Worm (Caenorhabditis elegans) whole organism, late embryonic: ENCODE results near the gene Y48A6B.14.
"Not testable (repeated sequence)": the region's sequence is repeated elsewhere in the genome, so short reads cannot be mapped to it uniquely, and the experiment has no call there.

ENCODE experiments used
- C38D4.7 ChIP-seq: fragments of 200-800 bp; sonication (Bioruptor generic); optimal IDR thresholded peaks from 2 replicates; lab custom pipeline; 2018; ENCODE audit warnings: mild to moderate bottlenecking, missing genetic modification characterization, moderate library complexity, missing compliant biosample characterization
- F13H6.1 ChIP-seq: sonication (generic microtip); optimal IDR thresholded peaks from 2 replicates; lab custom pipeline; 2016; ENCODE audit warnings: missing genetic modification characterization, missing compliant biosample characterization
- K09A11.1 ChIP-seq: sonication (generic microtip); optimal IDR thresholded peaks from 2 replicates; lab custom pipeline; 2017; ENCODE audit warnings: antibody characterized with exemption, mild to moderate bottlenecking, missing genetic modification characterization, missing compliant biosample characterization; ENCODE audit not compliant: insufficient read depth
- T23F11.4 ChIP-seq: fragments of 200-800 bp; sonication (Bioruptor generic); optimal IDR thresholded peaks from 2 replicates; lab custom pipeline; 2018; ENCODE audit warnings: mild to moderate bottlenecking, missing genetic modification characterization, missing compliant biosample characterization
- Y22D7AL.16 ChIP-seq: sonication (generic microtip); optimal IDR thresholded peaks from 2 replicates; lab custom pipeline; 2016; ENCODE audit warnings: missing genetic modification characterization, missing compliant biosample characterization
- ama-1 ChIP-seq: fragments of 150-350 bp; optimal IDR thresholded peaks from 2 replicates; lab custom pipeline; 2014
- ceh-24 ChIP-seq: sonication (generic microtip); optimal IDR thresholded peaks from 2 replicates; lab custom pipeline; 2016; ENCODE audit warnings: mild to moderate bottlenecking, missing genetic modification characterization, missing compliant biosample characterization
- ceh-31 ChIP-seq: sonication (generic microtip); optimal IDR thresholded peaks from 2 replicates; lab custom pipeline; 2016; ENCODE audit warnings: missing genetic modification characterization, missing compliant biosample characterization
- ceh-45 ChIP-seq: fragments of 200-800 bp; sonication (Bioruptor generic); IDR thresholded peaks from 2 replicates; pipeline ENCODE4 v1.3.6; 2022; ENCODE audit warnings: missing genetic modification reagents, missing genetic modification characterization, missing compliant biosample characterization
- ceh-6 ChIP-seq: fragments of 200-800 bp; sonication (Bioruptor generic); optimal IDR thresholded peaks from 2 replicates; lab custom pipeline; 2018; ENCODE audit warnings: mild to moderate bottlenecking, missing genetic modification characterization, missing compliant biosample characterization
- che-1 ChIP-seq: sonication (generic microtip); optimal IDR thresholded peaks from 2 replicates; lab custom pipeline; 2016; ENCODE audit warnings: mild to moderate bottlenecking, missing genetic modification characterization, missing compliant biosample characterization
- dmd-4 ChIP-seq: sonication (generic microtip); optimal IDR thresholded peaks from 2 replicates; lab custom pipeline; 2016; ENCODE audit warnings: borderline replicate concordance, missing genetic modification characterization, missing compliant biosample characterization
- dve-1 ChIP-seq: sonication (generic microtip); optimal IDR thresholded peaks from 2 replicates; lab custom pipeline; 2017; ENCODE audit warnings: antibody characterized with exemption, mild to moderate bottlenecking, missing genetic modification characterization, missing compliant biosample characterization
- elt-2 ChIP-seq: sonication (generic microtip); optimal IDR thresholded peaks from 2 replicates; lab custom pipeline; 2016; ENCODE audit warnings: missing genetic modification reagents, missing genetic modification characterization, missing compliant biosample characterization
- ets-4 ChIP-seq: sonication (generic microtip); optimal IDR thresholded peaks from 2 replicates; lab custom pipeline; 2016; ENCODE audit warnings: missing genetic modification characterization, missing compliant biosample characterization
- hlh-30 ChIP-seq: sonication (generic microtip); optimal IDR thresholded peaks from 2 replicates; lab custom pipeline; 2017; ENCODE audit warnings: antibody characterized with exemption, missing genetic modification characterization, missing compliant biosample characterization; ENCODE audit not compliant: insufficient read depth
- lim-6 ChIP-seq: sonication (generic microtip); optimal IDR thresholded peaks from 2 replicates; lab custom pipeline; 2016; ENCODE audit warnings: missing genetic modification characterization, missing compliant biosample characterization
- lin-11 ChIP-seq: fragments of 200-800 bp; sonication (Bioruptor generic); optimal IDR thresholded peaks from 2 replicates; lab custom pipeline; 2018; ENCODE audit warnings: mild to moderate bottlenecking, missing genetic modification characterization, missing compliant biosample characterization
- madf-2 ChIP-seq: sonication (generic microtip); optimal IDR thresholded peaks from 2 replicates; lab custom pipeline; 2017; ENCODE audit warnings: missing genetic modification characterization, missing compliant biosample characterization
- nfya-1 ChIP-seq: sonication (generic microtip); optimal IDR thresholded peaks from 2 replicates; lab custom pipeline; 2017; ENCODE audit warnings: missing genetic modification characterization, mild to moderate bottlenecking, missing compliant biosample characterization, antibody characterized with exemption, moderate library complexity
- npax-4 ChIP-seq: sonication (generic microtip); optimal IDR thresholded peaks from 2 replicates; lab custom pipeline; 2016; ENCODE audit warnings: missing genetic modification characterization, missing compliant biosample characterization
- pax-1 ChIP-seq: fragments of 150-350 bp; optimal IDR thresholded peaks from 2 replicates; lab custom pipeline; 2014; ENCODE audit warnings: missing biosample characterization, missing genetic modification characterization
- pha-2 ChIP-seq: sonication (generic microtip); optimal IDR thresholded peaks from 2 replicates; lab custom pipeline; 2017; ENCODE audit warnings: mild to moderate bottlenecking, missing genetic modification characterization, missing compliant biosample characterization
- pha-4 ChIP-seq: fragments of 150-350 bp; optimal IDR thresholded peaks from 2 replicates; lab custom pipeline; 2018; ENCODE audit warnings: missing biosample characterization, missing genetic modification reagents, missing genetic modification characterization
- pqm-1 ChIP-seq: sonication (generic microtip); optimal IDR thresholded peaks from 2 replicates; lab custom pipeline; 2016; ENCODE audit warnings: missing genetic modification characterization, missing compliant biosample characterization
- pros-1 ChIP-seq: fragments of 150-350 bp; optimal IDR thresholded peaks from 2 replicates; lab custom pipeline; 2014; ENCODE audit warnings: missing biosample characterization, missing genetic modification reagents, missing genetic modification characterization
- syd-9 ChIP-seq: sonication (generic microtip); optimal IDR thresholded peaks from 2 replicates; lab custom pipeline; 2016; ENCODE audit warnings: mild to moderate bottlenecking, missing genetic modification characterization, moderate library complexity, missing compliant biosample characterization
- tbx-2 ChIP-seq: sonication (generic microtip); optimal IDR thresholded peaks from 2 replicates; lab custom pipeline; 2016; ENCODE audit warnings: missing genetic modification characterization, missing compliant biosample characterization
- unc-3 ChIP-seq, 2 experiments: fragments of 200-800 bp in 1 of 2; sonication (Bioruptor generic) in 1 of 2; sonication (generic microtip) in 1 of 2; conservative IDR thresholded peaks in 1 of 2; optimal IDR thresholded peaks in 1 of 2; 2 replicates each; pipeline versions ENCODE4 v1.3.6 to Lab custom; 2016 to 2022; ENCODE audit warnings: missing compliant biosample characterization in 2 of 2, missing genetic modification characterization in 2 of 2, missing genetic modification reagents in 1 of 2
- unc-42 ChIP-seq: sonication (generic microtip); optimal IDR thresholded peaks from 2 replicates; lab custom pipeline; 2016; ENCODE audit warnings: missing genotype, missing genetic modification characterization, missing compliant biosample characterization
- unc-55 ChIP-seq: sonication (generic microtip); optimal IDR thresholded peaks from 2 replicates; lab custom pipeline; 2017; ENCODE audit warnings: missing biosample characterization, missing genetic modification reagents, missing genetic modification characterization
- unc-86 ChIP-seq: sonication (generic microtip); optimal IDR thresholded peaks from 2 replicates; lab custom pipeline; 2016; ENCODE audit warnings: missing genetic modification characterization, missing compliant biosample characterization
- zip-5 ChIP-seq: sonication (generic microtip); optimal IDR thresholded peaks from 2 replicates; lab custom pipeline; 2016; ENCODE audit warnings: missing genetic modification characterization, missing compliant biosample characterization
- ztf-16 ChIP-seq: sonication (generic microtip); optimal IDR thresholded peaks from 2 replicates; lab custom pipeline; 2017; ENCODE audit warnings: missing genetic modification characterization, missing compliant biosample characterization

The Y48A6B.14 gene

DNA sequence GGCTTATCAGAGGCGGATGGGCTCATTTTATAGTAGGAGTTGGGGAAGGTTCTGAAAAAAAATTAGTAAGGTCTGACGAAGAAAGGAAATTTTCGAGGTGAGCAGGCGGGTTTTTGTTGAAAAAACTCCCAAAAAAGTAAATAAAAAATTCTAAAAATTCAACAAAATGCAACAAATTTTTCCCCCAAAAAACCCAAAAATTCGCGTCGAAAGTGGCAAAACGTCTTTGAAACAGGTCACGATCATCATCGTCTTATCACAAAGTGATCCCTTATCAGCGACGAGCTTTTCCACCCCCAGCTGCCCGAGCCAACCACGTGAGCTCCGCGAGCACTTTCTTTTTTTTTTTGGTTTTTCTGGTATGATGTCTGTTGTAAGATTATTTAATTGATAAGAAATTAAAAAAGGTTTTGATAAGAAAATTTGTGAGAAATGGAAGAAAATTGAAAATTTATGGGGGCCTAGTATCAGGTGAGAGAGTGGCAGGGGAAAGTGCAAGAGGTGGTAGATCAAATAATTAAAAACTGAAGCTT, 4.8 kb upstream of the Y48A6B.14 start, which contains the start of gene Y48A6B.7:
Y48A6B.7 (minus strand) TSS at position 51 of the 533 bp plus-strand sequence.
- TF ChIP-seq pqm-1 (tag; lab: Kevin White, UChicago) (peak; percentile 62), dmd-4 (tag; lab: Kevin White, UChicago) (no peak), elt-2 (tag; lab: Kevin White, UChicago) (peak; percentile 58)

DNA sequence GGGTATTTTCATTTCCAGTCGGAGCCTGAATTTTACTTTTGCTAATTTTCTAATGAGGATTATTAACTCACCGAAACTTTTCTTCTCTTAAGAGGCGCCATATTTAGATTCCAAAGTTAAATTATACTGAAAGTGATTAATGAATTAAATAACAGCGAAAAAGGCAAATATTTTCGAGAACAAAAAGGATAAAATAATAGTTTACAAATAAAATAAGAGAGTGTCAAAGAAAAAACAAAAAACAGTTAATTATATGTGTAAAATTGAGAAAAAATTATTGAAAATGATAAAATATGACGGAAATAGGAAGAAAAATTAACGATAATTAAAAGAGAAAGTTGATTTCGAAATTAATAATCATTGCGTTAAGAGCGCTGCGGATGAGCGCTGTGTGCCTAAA, 2.1 kb upstream of the Y48A6B.14 start, which contains the start of gene Y48A6B.8:
Y48A6B.8 (minus strand) TSS at position 101 of the 400 bp plus-strand sequence.
- TF ChIP-seq madf-2, F13H6.1, lin-11 (tag; lab: Kevin White, UChicago): not testable (repeated sequence)
- TF ChIP-seq, all 69 proteins: peak for 0; not testable (repeated sequence) for 69

- no peak for TF ChIP-seq ceh-45 (GFP tag; lab: Robert Waterston, UW)
- TF ChIP-seq tbx-2 (tag; lab: Kevin White, UChicago) = no peak
- TF ChIP-seq ceh-24 (tag; lab: Kevin White, UChicago) = no peak
- no peak for TF ChIP-seq Y22D7AL.16 (tag; lab: Kevin White, UChicago)
- TF ChIP-seq nfya-1 (tag; lab: Kevin White, UChicago) = no peak
- TF ChIP-seq F13H6.1 (tag; lab: Kevin White, UChicago) = no peak
- TF ChIP-seq pha-2 = no peak
- TF ChIP-seq ztf-16 (tag; lab: Kevin White, UChicago) = no peak
- TF ChIP-seq lim-6 (tag; lab: Kevin White, UChicago) = no peak
- no peak for TF ChIP-seq K09A11.1
Measured at ce11 chrIII:11032872-11033271, 1.5 kb downstream of the Y48A6B.14 start, which contains the start of gene Y48A6B.9. Y48A6B.9 (plus strand) TSS chrIII:11033172.

- TF ChIP-seq unc-86 (tag; lab: Kevin White, UChicago) = peak; percentile 1
- TF ChIP-seq lin-11 (tag; lab: Kevin White, UChicago) = no peak
- peak; percentile 6 for TF ChIP-seq unc-42 (tag; lab: Kevin White, UChicago)
- no peak for TF ChIP-seq syd-9 (tag; lab: Kevin White, UChicago)
- TF ChIP-seq ceh-6 (GFP tag; lab: Kevin White, UChicago) = no peak
- TF ChIP-seq unc-55 (GFP tag; lab: Kevin White, UChicago) = peak; percentile 48
- peak; percentile 21 for TF ChIP-seq ceh-31 (tag; lab: Kevin White, UChicago)
- no peak for TF ChIP-seq T23F11.4
- TF ChIP-seq lim-6 (tag; lab: Kevin White, UChicago) = no peak
- TF ChIP-seq pax-1 = peak; percentile 41
- peak; percentile 61 for TF ChIP-seq nfya-1 (tag; lab: Kevin White, UChicago)
- TF ChIP-seq dmd-4 (tag; lab: Kevin White, UChicago) = no peak
Measured at ce11 chrIII:11036132-11036531, 4.7 kb downstream of the Y48A6B.14 start.

DNA sequence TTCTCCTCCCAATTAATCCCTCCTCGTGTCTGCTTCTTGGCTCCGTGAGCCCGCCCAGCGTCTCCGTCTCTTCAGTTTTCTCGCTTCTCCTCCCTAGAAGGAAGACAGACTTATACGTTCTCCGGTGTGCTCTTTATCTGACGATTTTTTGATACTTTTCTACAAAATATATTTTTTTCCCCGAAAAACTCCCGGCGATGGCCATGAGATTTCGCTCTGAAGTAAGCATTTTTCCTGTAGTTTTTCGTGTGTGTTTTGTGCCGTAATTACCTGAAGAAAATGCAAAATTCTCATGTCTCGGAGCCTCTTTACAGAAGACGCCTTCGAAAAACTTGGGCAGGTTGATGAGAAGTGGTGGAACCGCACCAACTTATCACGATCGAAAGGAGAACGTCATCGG, 5.2 kb downstream of the Y48A6B.14 start, which contains the start of gene spat-2:
spat-2 (plus strand) TSS at position 301 of the 400 bp plus-strand sequence.
- TF ChIP-seq elt-2 (tag; lab: Kevin White, UChicago) = no peak

DNA sequence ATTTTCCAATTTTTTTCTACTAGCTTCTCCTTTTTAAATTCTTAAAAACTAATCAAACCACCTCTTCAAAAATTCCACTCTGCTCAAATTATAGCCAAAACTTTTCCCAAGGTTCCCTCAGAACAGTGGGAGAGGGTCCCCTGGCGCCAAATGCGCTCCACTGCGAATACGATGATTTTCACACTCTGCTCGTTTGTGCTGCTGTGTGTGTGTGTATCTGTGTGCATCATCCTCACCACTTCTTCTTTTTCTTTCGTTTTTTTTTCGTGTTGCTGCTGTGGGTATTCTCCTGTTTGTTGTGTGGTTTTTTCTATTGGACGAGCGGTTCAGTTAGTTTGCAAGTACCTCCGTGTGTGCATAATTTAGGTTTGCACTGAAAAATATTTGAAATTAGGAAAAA, 7.8 kb downstream of the Y48A6B.14 start:
- TF ChIP-seq ceh-31 (tag; lab: Kevin White, UChicago) (peak; percentile 5), madf-2 (tag; lab: Kevin White, UChicago) (no peak), unc-42 (tag; lab: Kevin White, UChicago) (peak; percentile 26), nfya-1 (tag; lab: Kevin White, UChicago) (peak; percentile 30), tbx-2 (tag; lab: Kevin White, UChicago) (peak; percentile 25)

- TF ChIP-seq zip-5 (tag; lab: Kevin White, UChicago) = no peak
- no peak for TF ChIP-seq ets-4
- TF ChIP-seq pros-1 (tag; lab: Kevin White, UChicago) = no peak
- no peak for TF ChIP-seq C38D4.7
- no peak for TF ChIP-seq unc-3 (GFP tag; conservative IDR thresholded peaks at IDR 0.05; lab: Robert Waterston, UW)
- TF ChIP-seq unc-3 (tag; optimal IDR thresholded peaks at IDR 0.05; lab: Kevin White, UChicago) = no peak
- no peak for TF ChIP-seq ceh-6 (GFP tag; lab: Kevin White, UChicago)
- TF ChIP-seq dmd-4 (tag; lab: Kevin White, UChicago) = no peak
- TF ChIP-seq dve-1 (tag; lab: Kevin White, UChicago) = no peak
- TF ChIP-seq pha-4 (tag; lab: Kevin White, UChicago) = no peak
- no peak for TF ChIP-seq npax-4 (tag; lab: Kevin White, UChicago)
- TF ChIP-seq lim-6 (tag; lab: Kevin White, UChicago) = no peak
- TF ChIP-seq ama-1 (lab: Kevin White, UChicago) = no peak
- no peak for TF ChIP-seq che-1 (tag; lab: Kevin White, UChicago)
- TF ChIP-seq hlh-30 (tag; lab: Kevin White, UChicago) = no peak
Measured at ce11 chrIII:11040606-11041005, 9.2 kb downstream of the Y48A6B.14 start.
